Worm (Caenorhabditis elegans) whole organism, L4 larva: Measurements from ENCODE around the gene Y38E10A.35.

ENCODE experiments used
- lin-39 ChIP-seq: fragments of 150-350 bp; optimal IDR thresholded peaks from 2 replicates; lab custom pipeline; 2014; ENCODE audit warnings: missing biosample characterization, missing genetic modification reagents, missing genetic modification characterization
- skn-1 ChIP-seq: fragments of 150-350 bp; optimal IDR thresholded peaks from 2 replicates; lab custom pipeline; 2014; ENCODE audit warnings: missing biosample characterization, missing genetic modification characterization
- tra-1 ChIP-seq: fragments of 200-800 bp; sonication (Bioruptor generic); IDR thresholded peaks from 2 replicates; pipeline ENCODE4 v1.3.6; 2022; ENCODE audit warnings: missing genetic modification reagents, missing genetic modification characterization, missing compliant biosample characterization

- no peak for TF ChIP-seq tra-1 (GFP tag; lab: Robert Waterston, UW)
- TF ChIP-seq lin-39 (tag; lab: Kevin White, UChicago) = no peak
- TF ChIP-seq skn-1 (tag; lab: Kevin White, UChicago) = no peak
Observed at ce11 chrII:12539395-12539794, 33.3 kb downstream of the Y38E10A.35 start.
